Fruit fly (Drosophila melanogaster) whole organism, pupa: ENCODE results near the gene emb.

Experiments used
- EcR ChIP-seq: fragments of 200-800 bp; sonication (Bioruptor generic); optimal IDR thresholded peaks from 3 replicates; lab custom pipeline; 2019; ENCODE audit warnings: missing biosample characterization, missing genetic modification characterization, mild to moderate bottlenecking, moderate library complexity, missing genetic modification reagents
- Snoo ChIP-seq: fragments of 200-800 bp; sonication (Bioruptor generic); optimal IDR thresholded peaks from 3 replicates; lab custom pipeline; 2017; ENCODE audit warnings: missing biosample characterization, mild to moderate bottlenecking, missing genetic modification characterization, inconsistent platforms
- fd96Ca ChIP-seq: fragments of 200-800 bp; sonication (Bioruptor generic); IDR thresholded peaks from 3 replicates; pipeline ENCODE4 v1.3.6; 2022; ENCODE audit warnings: missing biosample characterization, missing genetic modification characterization
- rn ChIP-seq: fragments of 200-800 bp; sonication (Bioruptor generic); IDR thresholded peaks from 2 replicates; pipeline ENCODE4 v1.3.6; 2022; ENCODE audit warnings: missing biosample characterization, missing genetic modification characterization

- no peak for TF ChIP-seq rn (GFP tag; lab: Robert Waterston, UW)
- TF ChIP-seq Snoo (tag; lab: Kevin White, UChicago) = no peak
- no peak for TF ChIP-seq fd96Ca
- TF ChIP-seq EcR (GFP tag; lab: Kevin White, UChicago) = no peak
Measured at dm6 chr2L:8394840-8395239, 8.5 kb upstream of the emb start, which contains the start of gene Peritrophin-15b.
